Fruit fly (Drosophila melanogaster): ENCODE results near the gene CG7886.
A peak's percentile ranks its signal among the peaks of the same experiment; 100 is the strongest.

Gene CG7886

dm6 chr3R:14608892-14609692, 33.3 kb downstream of the CG7886 start, which contains the start of gene CG14853 (continued):
- TF ChIP-seq CG12942 (GFP tag; optimal IDR thresholded peaks at IDR 0.05): peak; percentile 71
- TF ChIP-seq zen (tag; optimal IDR thresholded peaks at IDR 0.05): no peak

dm6 chr3R:14597935-14598424, 44.4 kb downstream of the CG7886 start:
- TF ChIP-seq CG2712 (tag; optimal IDR thresholded peaks at IDR 0.05): peak; percentile 64
- TF ChIP-seq ewg (GFP tag; optimal IDR thresholded peaks at IDR 0.05): peak; percentile 45
- TF ChIP-seq ATbp (GFP tag; optimal IDR thresholded peaks at IDR 0.05): peak; percentile 38
- TF ChIP-seq CG9437 (GFP tag; optimal IDR thresholded peaks at IDR 0.05): no peak
- peak; percentile 44 for TF ChIP-seq Ssrp (tag; optimal IDR thresholded peaks at IDR 0.05)
- TF ChIP-seq tna (GFP tag; IDR thresholded peaks at IDR 0.05; ENCODE audit: partially characterized antibody): no peak
- no peak for TF ChIP-seq CG6272 (GFP tag; IDR thresholded peaks at IDR 0.05)
- TF ChIP-seq CG8388 (GFP tag; optimal IDR thresholded peaks at IDR 0.05): peak; percentile 37
- peak; percentile 35 for TF ChIP-seq CG13424 (tag; optimal IDR thresholded peaks at IDR 0.05)
- peak; percentile 49 to 50 for TF ChIP-seq Trl (optimal IDR thresholded peaks at IDR 0.05)
- no peak for TF ChIP-seq Trl (GFP tag; optimal IDR thresholded peaks at IDR 0.05)
- TF ChIP-seq CG12155 (GFP tag; optimal IDR thresholded peaks at IDR 0.05): no peak
- peak; percentile 32 for TF ChIP-seq CG4820 (GFP tag; optimal IDR thresholded peaks at IDR 0.05)
- no peak for TF ChIP-seq mld (GFP tag; IDR thresholded peaks at IDR 0.05; ENCODE audit: partially characterized antibody)
- peak; percentile 68 for TF ChIP-seq zf30C (GFP tag; optimal IDR thresholded peaks at IDR 0.05)
- TF ChIP-seq CG6689 (GFP tag; IDR thresholded peaks at IDR 0.05): peak; percentile 25; the same call in 1 of the 2 replicates
- peak; percentile 11 for TF ChIP-seq CG17359 (tag; optimal IDR thresholded peaks at IDR 0.05)
- TF ChIP-seq twi (tag; optimal IDR thresholded peaks at IDR 0.05): peak; percentile 70
- TF ChIP-seq dysf (GFP tag; IDR thresholded peaks at IDR 0.05): peak; percentile 38; the same call in 2 of the 3 replicates
- no peak for TF ChIP-seq tin (GFP tag; optimal IDR thresholded peaks at IDR 0.05)
- no peak for TF ChIP-seq pum (GFP tag; optimal IDR thresholded peaks at IDR 0.05)
- peak; percentile 32 for TF ChIP-seq CG1603 (tag; optimal IDR thresholded peaks at IDR 0.05)
- no peak for TF ChIP-seq Lpt (GFP tag; optimal IDR thresholded peaks at IDR 0.05)
- TF ChIP-seq Nf-YC (tag; optimal IDR thresholded peaks at IDR 0.05): no peak
- TF ChIP-seq cad (GFP tag; optimal IDR thresholded peaks at IDR 0.05): no peak
- TF ChIP-seq CG18262 (tag; optimal IDR thresholded peaks at IDR 0.05): peak; percentile 73
- 0 out of 2 replicates have a peak, but pooled peaks have one; percentile 36 for TF ChIP-seq chm (GFP tag; IDR thresholded peaks at IDR 0.05)
- TF ChIP-seq CG1602 (GFP tag; optimal IDR thresholded peaks at IDR 0.05): peak; percentile 22
- TF ChIP-seq CG8924 (tag; optimal IDR thresholded peaks at IDR 0.05): peak; percentile 37
- no peak for TF ChIP-seq CG31365 (tag; optimal IDR thresholded peaks at IDR 0.05)
- no peak for TF ChIP-seq CG15073 (GFP tag; optimal IDR thresholded peaks at IDR 0.05)
- no peak for TF ChIP-seq Pdp1 (GFP tag; optimal IDR thresholded peaks at IDR 0.05)
- TF ChIP-seq H2.0 (GFP tag; IDR thresholded peaks at IDR 0.05): no peak
- peak; percentile 53; the same call in 2 of the 3 replicates for TF ChIP-seq ci (GFP tag; IDR thresholded peaks at IDR 0.05)
- TF ChIP-seq Dfd (GFP tag; optimal IDR thresholded peaks at IDR 0.05): no peak
- peak; percentile 72 for TF ChIP-seq gem (tag; optimal IDR thresholded peaks at IDR 0.05)
- peak; percentile 37 for TF ChIP-seq grau (tag; optimal IDR thresholded peaks at IDR 0.05)
- TF ChIP-seq crc (GFP tag; optimal IDR thresholded peaks at IDR 0.05): no peak
- peak; percentile 0 for TF ChIP-seq Spps (tag; optimal IDR thresholded peaks at IDR 0.05)
- TF ChIP-seq fd64A (GFP tag; optimal IDR thresholded peaks at IDR 0.05): no peak
- TF ChIP-seq crol (GFP tag; IDR thresholded peaks at IDR 0.05): 0 out of 2 replicates have a peak, but pooled peaks have one; percentile 2
- TF ChIP-seq lmd (GFP tag; IDR thresholded peaks at IDR 0.05): peak; percentile 44
- TF ChIP-seq Asciz (GFP tag; optimal IDR thresholded peaks at IDR 0.05): peak; percentile 56
- peak; percentile 59 for TF ChIP-seq CG31441 (GFP tag; IDR thresholded peaks at IDR 0.05)
- peak in 1 of 2 experiments; percentile 64 for TF ChIP-seq bsh (GFP tag; optimal IDR thresholded peaks at IDR 0.05)

All from whole organism, embryonic.